Fruit fly (Drosophila melanogaster): ENCODE results near the gene EMC2A.

The EMC2A gene

DNA sequence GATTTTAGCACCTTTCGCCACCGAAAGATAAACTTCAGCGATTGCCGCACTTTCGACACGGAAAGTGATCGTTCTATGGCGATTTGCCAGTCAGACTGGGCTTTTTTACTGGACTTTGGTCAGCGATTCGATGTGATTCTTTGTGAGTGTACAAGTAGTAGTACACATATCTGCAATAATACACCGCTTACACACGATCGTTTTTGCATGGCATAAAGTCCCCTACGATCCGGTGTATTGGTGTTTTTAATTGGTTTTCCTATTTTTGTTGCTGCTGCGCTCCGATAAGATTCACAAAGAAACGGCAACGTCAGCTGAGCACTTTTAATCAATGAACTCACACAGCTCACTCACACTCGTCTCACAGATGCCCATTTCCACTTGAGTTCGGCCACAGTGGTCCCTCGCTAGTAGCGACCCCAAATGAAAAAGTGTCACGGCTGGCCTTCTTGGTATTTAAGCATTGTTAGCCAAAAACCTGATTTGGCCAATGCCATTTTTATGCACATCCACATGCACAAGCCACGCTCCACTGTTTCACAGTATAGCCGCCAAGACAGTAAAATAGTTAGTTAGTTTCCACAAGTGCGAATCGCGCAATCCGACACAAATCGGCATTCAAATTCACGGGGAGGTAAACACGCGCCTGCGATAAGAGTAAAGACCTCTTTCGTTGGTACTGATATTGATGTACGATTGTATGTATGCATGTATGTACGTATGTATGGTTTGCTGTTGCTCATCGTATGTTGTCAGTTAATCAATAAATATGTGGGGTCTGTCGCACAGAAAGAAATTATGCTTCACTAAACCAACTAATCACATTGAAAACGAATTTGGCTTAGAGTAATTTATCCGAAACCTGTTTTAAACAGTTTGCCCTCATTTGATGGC lies 9.4 kb downstream of the EMC2A start (continued):
- TF ChIP-seq CG8319 (GFP tag; optimal IDR thresholded peaks at IDR 0.05) (peak; percentile 81), fd59A (GFP tag; optimal IDR thresholded peaks at IDR 0.05) (peak; percentile 85), Sox14 (GFP tag; optimal IDR thresholded peaks at IDR 0.05) (peak; percentile 93), CG34406 (GFP tag; optimal IDR thresholded peaks at IDR 0.05) (peak; percentile 83), CG6792 (GFP tag; optimal IDR thresholded peaks at IDR 0.05) (peak; percentile 89), CG1621 (tag; optimal IDR thresholded peaks at IDR 0.05) (peak; percentile 84), lz (GFP tag; optimal IDR thresholded peaks at IDR 0.05) (peak; percentile 93), Smox (GFP tag; optimal IDR thresholded peaks at IDR 0.05) (peak; percentile 87), salr (GFP tag; optimal IDR thresholded peaks at IDR 0.05) (peak; percentile 73 to 80), CG32006 (GFP tag; optimal IDR thresholded peaks at IDR 0.05) (peak; percentile 94), Sox102F (GFP tag; optimal IDR thresholded peaks at IDR 0.05) (peak; percentile 88), CG11902 (GFP tag; optimal IDR thresholded peaks at IDR 0.05) (peak; percentile 91), Lpt (GFP tag; optimal IDR thresholded peaks at IDR 0.05) (peak; percentile 87), Met (GFP tag; optimal IDR thresholded peaks at IDR 0.05) (peak; percentile 92), Eip93F (GFP tag; optimal IDR thresholded peaks at IDR 0.05) (peak; percentile 68), CG3032 (tag; optimal IDR thresholded peaks at IDR 0.05) (peak; percentile 83), Ets96B (tag; optimal IDR thresholded peaks at IDR 0.05) (peak; percentile 82), Hr38 (GFP tag; optimal IDR thresholded peaks at IDR 0.05) (peak; percentile 82), CG11294 (GFP tag; IDR thresholded peaks at IDR 0.05) (peak; percentile 97), CG7368 (GFP tag; optimal IDR thresholded peaks at IDR 0.05) (peak; percentile 92), Blimp-1 (GFP tag; optimal IDR thresholded peaks at IDR 0.05) (peak; percentile 74), CG8632 (GFP tag; optimal IDR thresholded peaks at IDR 0.05) (peak; percentile 84), CG31627 (GFP tag; optimal IDR thresholded peaks at IDR 0.05) (peak; percentile 93), esn (GFP tag; optimal IDR thresholded peaks at IDR 0.05) (peak; percentile 92), CG6854 (GFP tag; optimal IDR thresholded peaks at IDR 0.05) (peak; percentile 51), CG10631 (GFP tag; optimal IDR thresholded peaks at IDR 0.05) (peak; percentile 85), dac (GFP tag; optimal IDR thresholded peaks at IDR 0.05) (peak; percentile 86)

DNA sequence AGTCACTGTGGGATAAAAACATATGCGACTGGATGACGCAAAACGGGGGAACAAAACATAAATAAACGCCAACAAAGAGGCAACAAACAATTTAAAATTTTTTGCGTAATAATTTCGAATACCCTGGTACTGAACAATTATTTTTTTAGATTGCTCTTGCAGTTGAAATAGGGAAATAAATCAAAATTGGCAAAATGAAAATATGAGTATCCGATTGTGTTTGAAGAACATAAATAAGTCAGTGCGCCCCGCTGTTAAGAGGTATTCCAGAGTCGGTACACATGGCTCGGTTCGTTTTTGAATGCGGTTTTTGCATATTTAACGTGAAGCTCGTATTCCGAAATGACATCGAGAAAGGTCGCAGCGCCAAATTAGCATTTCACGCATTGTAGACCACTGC lies 10.3 kb downstream of the EMC2A start:
- TF ChIP-seq OdsH (GFP tag; optimal IDR thresholded peaks at IDR 0.05) (peak; percentile 32), CG15336 (GFP tag; IDR thresholded peaks at IDR 0.05) (0 out of 2 replicates have a peak, but pooled peaks have one; percentile 16), Ets21C (GFP tag; optimal IDR thresholded peaks at IDR 0.05) (peak; percentile 56), acj6 (GFP tag; optimal IDR thresholded peaks at IDR 0.05) (peak; percentile 50), esn (GFP tag; optimal IDR thresholded peaks at IDR 0.05) (peak; percentile 75), CG10631 (GFP tag; optimal IDR thresholded peaks at IDR 0.05) (peak; percentile 5), Eip75B (GFP tag; optimal IDR thresholded peaks at IDR 0.05) (peak; percentile 10), achi (GFP tag; optimal IDR thresholded peaks at IDR 0.05) (peak; percentile 13), CG3919 (GFP tag; optimal IDR thresholded peaks at IDR 0.05) (peak; percentile 12), Eip78C (GFP tag) (peak; percentile 70), fd85E (GFP tag; optimal IDR thresholded peaks at IDR 0.05) (no peak), lz (GFP tag; optimal IDR thresholded peaks at IDR 0.05) (peak; percentile 77), CG4318 (GFP tag; optimal IDR thresholded peaks at IDR 0.05) (no peak), Hr39 (GFP tag; optimal IDR thresholded peaks at IDR 0.05) (peak; percentile 82), svp (GFP tag) (peak; percentile 86), CG34406 (GFP tag; optimal IDR thresholded peaks at IDR 0.05) (peak; percentile 19), CG6792 (GFP tag; optimal IDR thresholded peaks at IDR 0.05) (peak; percentile 41), Hr4 (GFP tag; optimal IDR thresholded peaks at IDR 0.05) (peak; percentile 1), CG16779 (tag; optimal IDR thresholded peaks at IDR 0.05) (no peak), CG7368 (GFP tag; optimal IDR thresholded peaks at IDR 0.05) (no peak), CG8632 (GFP tag; optimal IDR thresholded peaks at IDR 0.05) (peak; percentile 17), topi (GFP tag; optimal IDR thresholded peaks at IDR 0.05) (peak; percentile 73), Met (GFP tag; optimal IDR thresholded peaks at IDR 0.05) (peak; percentile 43), CG31627 (GFP tag; optimal IDR thresholded peaks at IDR 0.05) (peak; percentile 81), ss (GFP tag; optimal IDR thresholded peaks at IDR 0.05) (no peak), dsx (GFP tag; optimal IDR thresholded peaks at IDR 0.05; ENCODE audit: poor library complexity, severe bottlenecking) (no peak), pdm3 (GFP tag; optimal IDR thresholded peaks at IDR 0.05) (peak; percentile 8), CG6854 (GFP tag; optimal IDR thresholded peaks at IDR 0.05) (no peak), Hr38 (GFP tag; optimal IDR thresholded peaks at IDR 0.05) (no peak), Sox15 (GFP tag; optimal IDR thresholded peaks at IDR 0.05) (peak; percentile 32), eg (GFP tag; IDR thresholded peaks at IDR 0.05) (no peak), Eip93F (GFP tag; optimal IDR thresholded peaks at IDR 0.05) (no peak), Sox102F (GFP tag; optimal IDR thresholded peaks at IDR 0.05) (peak; percentile 67), Lpt (GFP tag; optimal IDR thresholded peaks at IDR 0.05) (no peak)

Measured in whole organism, prepupa.